Fruit fly (Drosophila melanogaster): ENCODE data around the gene spn-F.

DNA sequence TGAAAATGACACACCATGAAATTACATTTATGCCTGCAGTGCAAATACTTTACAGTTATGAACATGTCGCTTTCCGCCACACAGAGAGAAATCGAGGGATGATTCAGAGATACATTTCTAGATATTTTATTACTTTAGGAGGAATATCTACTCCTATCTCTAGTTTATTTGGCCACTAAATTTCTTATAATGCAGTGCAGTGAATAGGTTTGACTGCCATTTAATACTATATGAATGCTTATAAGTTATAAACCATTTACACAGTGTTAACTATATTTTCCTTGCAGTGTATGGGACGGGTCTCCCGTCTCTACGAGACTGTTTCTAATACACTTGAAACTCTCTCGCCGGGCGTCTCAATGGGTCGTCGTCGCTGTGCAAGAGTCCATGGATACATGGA, 35.3 kb downstream of the spn-F start:
- no peak for TF ChIP-seq CG11617 (GFP tag; optimal IDR thresholded peaks at IDR 0.05)
- TF ChIP-seq CG5204 (GFP tag; optimal IDR thresholded peaks at IDR 0.05), result no peak

All from whole organism, adult.